Worm (Caenorhabditis elegans): Measurements from ENCODE around the gene msp-113.
"Not testable (repeated sequence)": the region's sequence is repeated elsewhere in the genome, so short reads cannot be mapped to it uniquely, and the experiment has no call there.

The msp-113 gene

ce11 chrIV:5297436-5298012 lies at the start of gene msp-113, which contains the start of gene ZK354.6:
Gene msp-113 (plus strand): TSS chrIV:5297962.
Gene ZK354.6 (minus strand): TSS chrIV:5297536.
- TF ChIP-seq K09A11.1 (tag; optimal IDR thresholded peaks at IDR 0.05; ENCODE audit: insufficient read depth) (no peak), tbx-2 (tag; optimal IDR thresholded peaks at IDR 0.05) (no peak), nhr-11 (tag; optimal IDR thresholded peaks at IDR 0.05) (no peak), eyg-1 (tag; optimal IDR thresholded peaks at IDR 0.05) (no peak), gmeb-2 (tag; optimal IDR thresholded peaks at IDR 0.05) (no peak), ceh-2 (tag; optimal IDR thresholded peaks at IDR 0.05) (no peak), fax-1 (tag; optimal IDR thresholded peaks at IDR 0.05) (no peak), pax-1 (tag; optimal IDR thresholded peaks at IDR 0.05) (no peak), lim-6 (tag; optimal IDR thresholded peaks at IDR 0.05) (no peak), unc-42 (tag; optimal IDR thresholded peaks at IDR 0.05) (no peak), ceh-48 (tag; optimal IDR thresholded peaks at IDR 0.05) (no peak), unc-86 (tag; optimal IDR thresholded peaks at IDR 0.05) (no peak), odd-2 (tag; optimal IDR thresholded peaks at IDR 0.05) (no peak), ceh-34 (tag; optimal IDR thresholded peaks at IDR 0.05) (no peak)

- TF ChIP-seq unc-86 (tag; optimal IDR thresholded peaks at IDR 0.05); lim-6 (tag; optimal IDR thresholded peaks at IDR 0.05); C38D4.7 (GFP tag; optimal IDR thresholded peaks at IDR 0.05): not testable (repeated sequence)
Measured at ce11 chrIV:5254678-5255077, 43.1 kb upstream of the msp-113 start, which contains the start of gene F36H12.10. Gene F36H12.10 (minus strand): TSS chrIV:5254778.

- TF ChIP-seq tbx-2, nfya-1, ceh-22 (tag; optimal IDR thresholded peaks at IDR 0.05): not testable (repeated sequence)
Measured at ce11 chrIV:5256731-5257130, 41.0 kb upstream of the msp-113 start, which contains the start of gene F36H12.9. Gene F36H12.9 (plus strand): TSS chrIV:5257031.

- not testable (repeated sequence) for TF ChIP-seq zip-5 (tag; optimal IDR thresholded peaks at IDR 0.05); sox-2 (GFP tag; IDR thresholded peaks at IDR 0.05); ztf-16 (tag; optimal IDR thresholded peaks at IDR 0.05)
Measured at ce11 chrIV:5258385-5258784, 39.4 kb upstream of the msp-113 start, which contains the start of gene ttbk-2.1. Gene ttbk-2.1 (plus strand): TSS chrIV:5258685.

ce11 chrIV:5260289-5260688 lies 37.5 kb upstream of the msp-113 start, which contains the start of gene msp-19:
Gene msp-19 (plus strand): TSS chrIV:5260589.
- not testable (repeated sequence) for TF ChIP-seq npax-4, pha-4, Y22D7AL.16 (tag; optimal IDR thresholded peaks at IDR 0.05)

- TF ChIP-seq mec-3 (tag; optimal IDR thresholded peaks at IDR 0.05; ENCODE audit: borderline replicate concordance) = no peak
Measured at ce11 chrIV:5266474-5266873, 31.3 kb upstream of the msp-113 start, which contains the start of gene F36H12.5. Gene F36H12.5 (plus strand): TSS chrIV:5266774.

ce11 chrIV:5268803-5269202 lies 29.0 kb upstream of the msp-113 start, which contains the start of gene F36H12.4:
Gene F36H12.4 (plus strand): TSS chrIV:5269103.
- TF ChIP-seq hlh-6 (tag; optimal IDR thresholded peaks at IDR 0.05) (no peak), pqm-1 (tag; optimal IDR thresholded peaks at IDR 0.05) (no peak), T23F11.4 (GFP tag; optimal IDR thresholded peaks at IDR 0.05) (no peak), ref-2 (tag; optimal IDR thresholded peaks at IDR 0.05) (no peak), pha-4 (tag; optimal IDR thresholded peaks at IDR 0.05) (no peak), hlh-13 (GFP tag; optimal IDR thresholded peaks at IDR 0.05) (no peak), ceh-14 (tag; optimal IDR thresholded peaks at IDR 0.05) (no peak), pha-2 (tag; optimal IDR thresholded peaks at IDR 0.05) (no peak), ceh-18 (tag; optimal IDR thresholded peaks at IDR 0.05) (no peak)

Measured in whole organism, late embryonic.